Worm (Caenorhabditis elegans) whole organism, L3 larva: Measurements from ENCODE around the gene tig-2.
A peak's percentile ranks its signal among the peaks of the same experiment; 100 is the strongest.

Experiments used
- ama-1 ChIP-seq: fragments of 150-350 bp; optimal IDR thresholded peaks from 2 replicates; lab custom pipeline; 2018
- elt-2 ChIP-seq: sonication (generic microtip); optimal IDR thresholded peaks from 2 replicates; lab custom pipeline; 2016; ENCODE audit warnings: missing genetic modification reagents, mild to moderate bottlenecking, missing genetic modification characterization, missing compliant biosample characterization
- eor-1 ChIP-seq, 2 experiments: fragments of 150-350 bp; optimal IDR thresholded peaks; 2 replicates each; lab custom pipeline; 2014 to 2018; ENCODE audit warnings: missing biosample characterization in 2 of 2, missing genetic modification characterization in 2 of 2
- fos-1 ChIP-seq: fragments of 150-350 bp; optimal IDR thresholded peaks from 2 replicates; lab custom pipeline; 2014; ENCODE audit warnings: missing biosample characterization, missing genetic modification characterization
- lsy-12 ChIP-seq: sonication (generic microtip); optimal IDR thresholded peaks from 2 replicates; lab custom pipeline; 2016; ENCODE audit warnings: mild to moderate bottlenecking, missing genetic modification characterization, missing compliant biosample characterization
- nfya-1 ChIP-seq: sonication (generic microtip); optimal IDR thresholded peaks from 2 replicates; lab custom pipeline; 2017; ENCODE audit warnings: missing genetic modification characterization, mild to moderate bottlenecking, missing compliant biosample characterization, antibody characterized with exemption, moderate library complexity; ENCODE audit not compliant: insufficient read depth
- nhr-11 ChIP-seq: fragments of 150-350 bp; optimal IDR thresholded peaks from 2 replicates; lab custom pipeline; 2014; ENCODE audit warnings: missing biosample characterization, missing genetic modification characterization
- sea-2 ChIP-seq: fragments of 150-350 bp; sonication (generic microtip); optimal IDR thresholded peaks from 4 replicates; lab custom pipeline; 2014; ENCODE audit warnings: missing biosample characterization, missing genetic modification reagents, missing genetic modification characterization
- unc-62 ChIP-seq: fragments of 150-350 bp; sonication (generic microtip); optimal IDR thresholded peaks from 4 replicates; lab custom pipeline; 2014; ENCODE audit warnings: missing biosample characterization, missing genetic modification reagents, missing genetic modification characterization
- zag-1 ChIP-seq: fragments of 150-350 bp; optimal IDR thresholded peaks from 2 replicates; lab custom pipeline; 2014; ENCODE audit warnings: missing biosample characterization, missing genetic modification characterization
- ztf-4 ChIP-seq: fragments of 150-350 bp; optimal IDR thresholded peaks from 2 replicates; lab custom pipeline; 2014; ENCODE audit warnings: missing biosample characterization, missing genetic modification characterization

The tig-2 gene

ce11 chrV:4681670-4682069, 48.3 kb downstream of the tig-2 start, which contains the start of gene K03B4.4:
Gene K03B4.4, plus strand, starts transcription at chrV:4681970.
- no peak for TF ChIP-seq ama-1 (lab: Kevin White, UChicago)
- TF ChIP-seq elt-2 (tag; lab: Kevin White, UChicago), result no peak
- no peak for TF ChIP-seq nhr-11
- TF ChIP-seq fos-1 (tag; lab: Kevin White, UChicago), result no peak
- no peak for TF ChIP-seq unc-62 (GFP tag; lab: Kevin White, UChicago)
- no peak for TF ChIP-seq eor-1 (tag; optimal IDR thresholded peaks at IDR 0.05; lab: Kevin White, UChicago)
- no peak for TF ChIP-seq lsy-12 (tag; lab: Kevin White, UChicago)
- TF ChIP-seq sea-2 (GFP tag; lab: Kevin White, UChicago), result no peak
- no peak for TF ChIP-seq zag-1 (tag; lab: Kevin White, UChicago)

ce11 chrV:4676812-4677211, 53.1 kb downstream of the tig-2 start:
- TF ChIP-seq nfya-1, result peak; percentile 70
- TF ChIP-seq ztf-4 (tag; lab: Kevin White, UChicago), result no peak
- TF ChIP-seq ama-1 (lab: Kevin White, UChicago), result no peak
- no peak for TF ChIP-seq eor-1 (tag; optimal IDR thresholded peaks at IDR 0.05; lab: Kevin White, UChicago)
- TF ChIP-seq, all 47 proteins: peak for 1
